Fruit fly (Drosophila melanogaster): Measurements from ENCODE around the gene Kaz.

Gene Kaz

DNA sequence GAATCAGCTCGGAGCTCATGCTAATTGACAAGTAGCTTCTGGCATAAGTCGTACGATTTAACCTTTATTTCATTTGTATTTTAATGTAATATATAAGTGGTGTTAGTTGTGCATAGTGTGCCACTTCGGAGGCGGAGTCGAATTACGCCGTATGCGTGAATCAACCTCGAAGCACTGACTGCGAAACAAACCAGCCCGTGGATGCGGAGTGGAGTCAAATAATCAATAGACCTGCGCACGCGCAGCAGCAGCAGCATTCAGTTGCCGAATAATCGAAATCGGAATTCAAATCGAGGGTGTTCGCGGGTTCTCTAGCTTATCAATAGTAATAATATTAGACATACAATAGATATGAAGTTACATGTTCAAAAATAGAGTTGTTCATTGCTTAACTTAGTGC lies 1.5 kb downstream of the Kaz start, which contains the start of gene RabX4:
Gene RabX4 (minus strand): TSS at position 176 of the 400 bp plus-strand sequence.
- no peak for TF ChIP-seq Dll (optimal IDR thresholded peaks at IDR 0.05)
- no peak for TF ChIP-seq pan (optimal IDR thresholded peaks at IDR 0.05)
- no peak for TF ChIP-seq CG8478 (optimal IDR thresholded peaks at IDR 0.05)
- TF ChIP-seq EcR (GFP tag; optimal IDR thresholded peaks at IDR 0.05), result no peak
- TF ChIP-seq usp (GFP tag; optimal IDR thresholded peaks at IDR 0.05), result no peak
- no peak for TF ChIP-seq psq (optimal IDR thresholded peaks at IDR 0.05)

DNA sequence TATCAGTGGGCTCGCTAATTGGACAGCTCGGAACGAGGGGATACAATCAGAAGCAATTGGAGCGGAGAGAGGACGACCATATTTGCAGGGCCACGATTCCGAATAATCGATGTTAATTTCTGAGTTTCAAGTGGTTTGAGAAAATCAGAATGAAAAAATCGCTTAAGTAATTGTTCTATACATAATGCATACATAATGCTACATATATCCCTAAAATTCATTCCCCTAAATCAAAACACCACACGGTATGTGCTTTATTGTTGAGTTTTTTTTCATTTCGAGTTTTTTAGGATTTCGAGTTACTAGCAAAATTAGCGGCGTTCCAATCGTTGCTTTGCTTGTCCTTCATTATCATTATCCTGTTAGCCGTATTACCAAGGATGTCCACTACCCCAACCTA lies 4.2 kb downstream of the Kaz start, which contains the start of gene niki:
Gene niki (minus strand): TSS at position 101 of the 400 bp plus-strand sequence.
- TF ChIP-seq psq (optimal IDR thresholded peaks at IDR 0.05) (no peak), EcR (GFP tag; optimal IDR thresholded peaks at IDR 0.05) (no peak), Dll (optimal IDR thresholded peaks at IDR 0.05) (no peak), CG8478 (optimal IDR thresholded peaks at IDR 0.05) (no peak), usp (GFP tag; optimal IDR thresholded peaks at IDR 0.05) (no peak), pan (optimal IDR thresholded peaks at IDR 0.05) (no peak)

DNA sequence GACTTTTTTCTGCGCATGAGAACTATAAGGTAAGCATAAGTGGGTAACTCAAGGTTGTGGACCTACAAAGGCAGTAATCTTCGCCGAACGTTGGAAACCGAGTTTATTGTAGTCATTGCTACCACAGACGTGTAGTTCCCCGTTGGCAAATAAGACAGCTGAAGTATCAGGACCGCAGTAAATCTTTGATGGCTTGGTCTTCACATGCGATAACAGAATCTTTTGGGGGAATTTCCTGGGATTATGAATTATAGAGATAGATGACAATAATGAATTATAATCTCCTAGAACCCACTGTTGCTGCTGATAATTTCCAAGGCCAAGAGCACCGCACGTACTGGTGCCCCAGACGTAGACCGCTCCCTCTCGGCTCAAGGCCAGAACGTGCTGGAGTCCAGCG lies 6.7 kb downstream of the Kaz start:
- TF ChIP-seq pan (optimal IDR thresholded peaks at IDR 0.05), result no peak
- TF ChIP-seq EcR (GFP tag; optimal IDR thresholded peaks at IDR 0.05), result no peak
- TF ChIP-seq CG8478 (optimal IDR thresholded peaks at IDR 0.05), result no peak
- TF ChIP-seq psq (optimal IDR thresholded peaks at IDR 0.05), result no peak
- no peak for TF ChIP-seq usp (GFP tag; optimal IDR thresholded peaks at IDR 0.05)
- no peak for TF ChIP-seq Dll (optimal IDR thresholded peaks at IDR 0.05)

DNA sequence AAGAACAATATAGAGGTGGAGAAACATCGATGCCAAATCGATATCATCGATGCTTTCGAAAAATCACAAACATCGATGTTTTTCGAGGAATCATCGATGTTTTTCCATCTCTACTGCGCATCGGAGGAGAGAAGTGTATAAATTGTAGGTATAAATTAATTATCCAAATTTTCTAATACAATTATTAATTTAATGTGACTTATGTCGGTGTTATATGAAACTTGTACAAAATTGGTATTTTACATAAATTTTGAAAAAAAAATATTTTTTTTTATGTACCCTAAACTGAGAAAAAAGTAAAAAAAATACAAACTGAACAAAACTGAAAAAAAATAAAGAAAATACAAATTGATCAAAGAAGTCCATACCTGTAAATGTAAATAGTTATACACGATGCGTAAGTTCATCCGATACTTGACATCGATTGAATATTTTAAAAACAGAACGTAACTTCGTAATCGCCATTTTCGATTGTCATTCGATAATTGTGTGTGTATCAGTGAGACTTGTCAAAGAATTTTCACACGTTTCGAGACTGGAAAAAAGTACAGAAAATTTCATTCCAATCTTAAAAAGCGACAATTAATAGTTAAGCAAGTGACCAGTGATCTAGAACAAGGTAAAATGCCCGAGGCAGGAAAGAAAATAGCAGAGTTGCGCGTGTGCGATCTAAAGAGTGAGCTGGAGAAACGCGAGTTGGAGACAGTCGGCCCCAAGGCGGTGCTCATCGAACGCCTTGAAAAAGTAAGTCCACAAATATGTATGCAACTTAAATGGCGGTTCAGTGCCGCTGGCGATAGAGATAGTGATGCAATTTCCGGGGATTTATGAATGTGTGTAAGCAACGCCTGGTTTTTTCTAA lies 12.5 kb downstream of the Kaz start, which contains the start of the genes CG5808 and Saf-B:
Gene CG5808 (minus strand): TSS at position 15 of the 862 bp plus-strand sequence.
Gene Saf-B (plus strand): TSS at position 472 of the 862 bp plus-strand sequence.
- TF ChIP-seq Dll (optimal IDR thresholded peaks at IDR 0.05), result no peak
- TF ChIP-seq EcR (GFP tag; optimal IDR thresholded peaks at IDR 0.05), result no peak
- no peak for TF ChIP-seq usp (GFP tag; optimal IDR thresholded peaks at IDR 0.05)
- no peak for TF ChIP-seq pan (optimal IDR thresholded peaks at IDR 0.05)
- no peak for TF ChIP-seq psq (optimal IDR thresholded peaks at IDR 0.05)
- no peak for TF ChIP-seq CG8478 (optimal IDR thresholded peaks at IDR 0.05)

DNA sequence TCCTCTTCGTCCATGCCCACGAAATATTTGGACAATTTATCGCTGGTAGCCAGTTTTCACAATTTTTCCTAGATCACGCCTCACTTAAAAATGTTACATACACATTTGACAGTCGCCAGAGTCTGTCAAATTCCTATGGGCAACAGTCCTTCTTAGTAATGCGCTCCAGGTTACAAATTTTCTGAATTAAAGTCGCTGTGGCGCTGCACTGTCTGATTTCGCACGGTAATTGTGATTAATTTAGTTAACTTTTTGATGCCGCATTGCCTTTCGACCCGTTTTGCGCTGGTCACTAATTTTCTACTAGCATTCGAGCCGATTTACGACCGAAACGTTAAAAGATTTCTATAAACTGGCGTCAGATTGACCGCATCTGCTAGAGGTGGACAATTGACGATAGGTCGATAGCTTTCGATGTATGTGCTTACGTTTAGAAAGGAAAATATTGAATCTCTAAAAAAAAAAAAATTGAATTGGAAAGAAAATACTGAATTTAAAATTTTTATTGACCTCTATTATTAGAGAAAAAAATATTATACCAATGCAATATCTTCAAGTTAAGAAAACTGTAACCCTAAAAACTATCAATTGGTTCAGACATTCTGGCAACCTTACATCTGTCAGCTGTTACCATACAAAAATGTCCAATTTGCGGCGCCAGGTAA lies 16.0 kb downstream of the Kaz start, which contains the start of the genes lili and CG34150:
Gene lili (minus strand): TSS at position 376 of the 665 bp plus-strand sequence.
Gene CG34150 (plus strand): TSS at position 626 of the 665 bp plus-strand sequence.
- TF ChIP-seq EcR (GFP tag; optimal IDR thresholded peaks at IDR 0.05) (no peak), CG8478 (optimal IDR thresholded peaks at IDR 0.05) (no peak), pan (optimal IDR thresholded peaks at IDR 0.05) (no peak), usp (GFP tag; optimal IDR thresholded peaks at IDR 0.05) (no peak), psq (optimal IDR thresholded peaks at IDR 0.05) (no peak), Dll (optimal IDR thresholded peaks at IDR 0.05) (no peak)

DNA sequence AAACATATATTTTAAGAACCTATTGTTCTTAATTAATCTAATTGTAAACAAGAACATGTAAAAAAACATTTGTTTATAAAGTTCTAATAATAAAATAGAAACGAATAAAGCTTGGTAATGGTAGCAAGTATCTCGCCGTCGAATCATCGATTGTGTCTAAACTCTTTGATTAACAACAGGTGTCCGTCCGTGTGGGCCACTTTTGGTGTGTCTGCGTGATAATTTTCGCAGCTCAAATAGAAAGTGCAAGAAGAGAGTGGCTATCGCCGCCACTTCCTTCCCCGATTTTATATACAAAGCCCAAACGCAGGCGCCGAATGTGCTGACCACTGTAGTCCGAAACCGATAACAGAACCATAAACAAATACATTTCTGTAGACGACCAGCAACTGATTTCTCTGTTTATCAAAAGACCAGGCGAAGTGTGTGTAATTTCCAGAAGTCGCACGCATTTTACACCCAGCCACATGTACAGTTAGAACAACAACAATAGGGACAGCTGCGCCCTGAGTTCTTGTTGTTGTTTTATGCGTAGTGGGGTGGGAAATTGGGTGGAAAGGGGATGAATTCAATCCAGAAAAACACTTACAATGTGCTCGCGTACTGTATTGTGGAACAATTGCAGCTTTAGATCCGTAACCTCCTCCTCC lies 16.6 kb downstream of the Kaz start:
- no peak for TF ChIP-seq pan (optimal IDR thresholded peaks at IDR 0.05)
- no peak for TF ChIP-seq psq (optimal IDR thresholded peaks at IDR 0.05)
- no peak for TF ChIP-seq CG8478 (optimal IDR thresholded peaks at IDR 0.05)
- TF ChIP-seq EcR (GFP tag; optimal IDR thresholded peaks at IDR 0.05), result no peak
- no peak for TF ChIP-seq Dll (optimal IDR thresholded peaks at IDR 0.05)
- no peak for TF ChIP-seq usp (GFP tag; optimal IDR thresholded peaks at IDR 0.05)

DNA sequence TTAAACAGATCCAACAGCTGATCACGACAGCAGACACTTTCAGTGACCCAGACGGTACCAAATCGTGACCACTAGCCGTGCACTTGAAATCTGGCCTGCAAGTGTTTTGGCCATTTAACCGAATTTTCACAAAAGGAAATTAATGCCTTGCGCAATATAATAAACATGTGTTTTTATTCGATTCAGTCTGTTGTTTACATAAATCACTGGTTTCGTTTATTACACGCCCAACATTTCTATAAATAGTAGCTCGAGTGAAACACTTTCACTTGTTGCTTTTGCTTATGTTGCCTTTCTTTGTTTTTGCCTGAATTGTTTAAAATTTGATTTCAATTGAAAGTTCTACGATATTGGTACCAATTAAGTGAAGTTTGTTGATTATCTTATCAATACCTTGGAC lies 17.4 kb downstream of the Kaz start:
- TF ChIP-seq EcR (GFP tag; optimal IDR thresholded peaks at IDR 0.05) (no peak), pan (optimal IDR thresholded peaks at IDR 0.05) (no peak), Dll (optimal IDR thresholded peaks at IDR 0.05) (no peak), CG8478 (optimal IDR thresholded peaks at IDR 0.05) (no peak), usp (GFP tag; optimal IDR thresholded peaks at IDR 0.05) (no peak), psq (optimal IDR thresholded peaks at IDR 0.05) (no peak)

DNA sequence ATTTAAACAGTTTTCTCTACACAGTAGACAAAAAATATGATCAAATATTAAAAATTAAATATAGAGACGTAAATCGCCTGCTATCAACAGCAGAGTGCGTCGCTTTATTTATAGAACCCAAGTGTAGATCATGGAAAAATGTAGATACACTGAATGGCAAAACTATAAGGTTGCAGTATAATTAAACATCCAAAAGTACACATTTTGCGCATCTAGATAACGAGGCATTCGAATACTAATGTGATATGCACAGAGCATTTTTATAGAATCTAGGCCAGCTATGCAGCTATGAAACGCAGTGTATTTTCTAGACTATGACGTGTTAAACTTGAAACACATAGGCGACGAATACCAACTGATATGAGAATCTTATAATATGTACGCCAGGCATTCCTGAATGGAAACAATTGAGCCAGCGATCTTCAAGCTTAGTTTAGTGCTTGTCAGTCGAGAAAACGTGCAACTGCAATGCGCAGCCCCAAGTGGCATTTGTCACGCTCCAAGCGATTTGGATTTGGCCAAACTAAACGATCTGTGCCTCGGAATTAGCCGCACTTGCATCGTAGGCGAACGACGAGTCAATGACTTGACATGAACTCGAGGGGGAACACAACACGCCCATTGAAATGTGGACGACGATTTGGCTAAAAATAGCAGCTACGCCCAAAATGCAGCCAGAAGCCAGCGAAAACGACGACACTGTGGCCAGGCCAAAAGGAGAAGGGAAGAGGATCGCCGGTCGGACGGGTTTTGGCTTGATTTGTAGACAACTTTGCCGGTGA lies 18.7 kb downstream of the Kaz start:
- TF ChIP-seq EcR (GFP tag; optimal IDR thresholded peaks at IDR 0.05) (peak in 1 of 2 experiments; percentile 89), CG8478 (optimal IDR thresholded peaks at IDR 0.05) (no peak)

DNA sequence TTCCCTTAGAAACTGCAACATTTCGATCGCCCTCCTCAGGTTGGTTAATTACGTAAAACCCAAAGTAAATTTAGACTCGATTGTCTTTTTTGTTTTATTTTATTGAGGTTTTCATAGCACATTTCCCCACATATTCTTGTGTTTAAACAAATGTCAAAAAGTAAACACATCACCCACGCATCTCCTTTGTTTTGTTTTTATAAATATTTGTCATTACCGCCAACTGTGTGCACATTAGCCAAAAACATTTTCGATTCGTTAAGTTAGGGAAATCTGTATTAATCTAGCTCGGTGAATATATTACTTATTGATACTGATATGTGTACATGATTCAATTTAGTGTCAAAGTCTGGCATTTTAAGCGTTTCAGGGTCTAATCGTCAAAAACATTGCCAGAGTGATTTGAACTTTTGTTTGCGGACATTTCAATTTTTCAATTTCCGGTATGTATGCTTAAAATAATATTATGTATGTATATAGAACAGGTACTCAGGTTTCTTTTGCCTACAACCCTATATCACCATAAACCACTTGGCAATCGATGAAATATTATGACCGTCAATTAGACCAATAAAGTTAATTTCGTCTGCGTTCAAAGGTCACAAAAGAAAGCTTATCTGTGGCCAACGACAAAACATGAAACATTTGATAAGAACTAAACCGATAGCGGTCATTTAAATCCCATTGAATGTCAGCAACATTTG lies 20.0 kb downstream of the Kaz start:
- no peak for TF ChIP-seq pan (optimal IDR thresholded peaks at IDR 0.05)
- no peak for TF ChIP-seq CG8478 (optimal IDR thresholded peaks at IDR 0.05)
- no peak for TF ChIP-seq usp (GFP tag; optimal IDR thresholded peaks at IDR 0.05)
- no peak for TF ChIP-seq EcR (GFP tag; optimal IDR thresholded peaks at IDR 0.05)

DNA sequence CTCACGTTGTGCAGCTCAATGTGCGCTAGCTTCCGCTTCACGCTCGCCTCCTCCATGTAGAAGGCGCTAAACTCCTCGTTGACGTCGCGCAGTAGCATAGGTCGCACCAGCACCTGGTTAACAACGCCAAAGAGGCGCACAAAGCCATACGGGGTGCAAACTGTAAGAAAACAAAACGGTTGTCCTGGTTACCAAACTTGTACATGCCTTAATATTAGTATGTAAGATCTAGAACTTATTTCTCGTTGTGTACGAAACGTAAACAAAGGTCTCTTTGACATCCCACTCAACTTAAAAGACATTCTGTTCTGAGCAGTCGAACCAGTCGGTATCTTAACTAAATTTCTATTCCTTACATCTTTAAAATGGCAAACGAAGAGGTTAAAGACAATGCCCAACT lies 22.4 kb downstream of the Kaz start, which contains the start of gene CG6980:
Gene CG6980 (plus strand): TSS at position 301 of the 400 bp plus-strand sequence.
- TF ChIP-seq CG8478 (optimal IDR thresholded peaks at IDR 0.05) (no peak), pan (optimal IDR thresholded peaks at IDR 0.05) (no peak), psq (optimal IDR thresholded peaks at IDR 0.05) (no peak), EcR (GFP tag; optimal IDR thresholded peaks at IDR 0.05) (no peak), usp (GFP tag; optimal IDR thresholded peaks at IDR 0.05) (no peak), Dll (optimal IDR thresholded peaks at IDR 0.05) (no peak)

Data from whole organism.